Fruit fly (Drosophila melanogaster) whole organism, embryonic: Measurements from ENCODE around the gene CG15212.

Experiments used
- Atf-2 ChIP-seq: fragments of 200-800 bp; sonication (Bioruptor generic); optimal IDR thresholded peaks from 2 replicates; lab custom pipeline; 2016; ENCODE audit warnings: missing biosample characterization, missing genetic modification characterization
- Bdp1 ChIP-seq: fragments of 200-800 bp; sonication (Bioruptor generic); optimal IDR thresholded peaks from 3 replicates; lab custom pipeline; 2016; ENCODE audit warnings: missing biosample characterization, missing genetic modification characterization
- CG10565 ChIP-seq: fragments of 200-800 bp; sonication (Bioruptor generic); optimal IDR thresholded peaks from 3 replicates; lab custom pipeline; 2016; ENCODE audit warnings: missing biosample characterization, mild to moderate bottlenecking, missing genetic modification characterization
- CG11560 ChIP-seq: fragments of 200-800 bp; sonication (Bioruptor generic); IDR thresholded peaks from 3 replicates; pipeline ENCODE4 v1.3.6; 2022; ENCODE audit warnings: missing biosample characterization, missing genetic modification characterization
- CG12219 ChIP-seq: fragments of 200-800 bp; sonication (Bioruptor generic); optimal IDR thresholded peaks from 3 replicates; lab custom pipeline; 2018; ENCODE audit warnings: missing biosample characterization, mild to moderate bottlenecking, missing genetic modification characterization
- CG1233 ChIP-seq: fragments of 200-800 bp; sonication (Bioruptor generic); optimal IDR thresholded peaks from 4 replicates; lab custom pipeline; 2018; ENCODE audit warnings: missing biosample characterization, mild to moderate bottlenecking, missing genetic modification characterization
- CG12744 ChIP-seq: fragments of 200-800 bp; sonication (Bioruptor generic); optimal IDR thresholded peaks from 2 replicates; lab custom pipeline; 2016; ENCODE audit warnings: missing biosample characterization, missing genetic modification characterization
- CG14014 ChIP-seq: fragments of 200-800 bp; sonication (Bioruptor generic); IDR thresholded peaks from 2 replicates; pipeline ENCODE4 v1.3.6; 2022; ENCODE audit warnings: missing biosample characterization, missing genetic modification characterization
- CG15514 ChIP-seq: fragments of 200-800 bp; sonication (Bioruptor generic); optimal IDR thresholded peaks from 3 replicates; lab custom pipeline; 2017; ENCODE audit warnings: missing biosample characterization, missing genetic modification characterization, mild to moderate bottlenecking, moderate library complexity, missing genetic modification reagents
- CG1603 ChIP-seq: fragments of 200-800 bp; sonication (Bioruptor generic); optimal IDR thresholded peaks from 2 replicates; lab custom pipeline; 2019; ENCODE audit warnings: missing biosample characterization, mild to moderate bottlenecking, missing genetic modification characterization, moderate library complexity
- CG1647 ChIP-seq: fragments of 200-800 bp; sonication (Bioruptor generic); optimal IDR thresholded peaks from 3 replicates; lab custom pipeline; 2016; ENCODE audit warnings: missing biosample characterization, missing genetic modification characterization
- CG16863 ChIP-seq: fragments of 200-800 bp; sonication (Bioruptor generic); optimal IDR thresholded peaks from 3 replicates; lab custom pipeline; 2016; ENCODE audit warnings: missing biosample characterization, missing genetic modification characterization
- CG2712 ChIP-seq: fragments of 200-800 bp; optimal IDR thresholded peaks from 3 replicates; lab custom pipeline; 2019; ENCODE audit warnings: missing biosample characterization, mild to moderate bottlenecking, missing genetic modification characterization, moderate library complexity
- CG3726 ChIP-seq: fragments of 200-800 bp; sonication (Bioruptor generic); IDR thresholded peaks from 3 replicates; pipeline ENCODE4, ENCODE4 v1.3.6; 2022; ENCODE audit warnings: missing biosample characterization, missing genetic modification characterization
- CG4404 ChIP-seq: fragments of 200-800 bp; sonication (Bioruptor generic); IDR thresholded peaks from 2 replicates; pipeline ENCODE4 v1.3.6; 2022; ENCODE audit warnings: missing biosample characterization, missing genetic modification characterization
- CG4424 ChIP-seq: fragments of 200-800 bp; sonication (Bioruptor generic); optimal IDR thresholded peaks from 3 replicates; lab custom pipeline; 2016; ENCODE audit warnings: missing biosample characterization, missing genetic modification characterization
- CG4730 ChIP-seq: fragments of 200-800 bp; sonication (Bioruptor generic); IDR thresholded peaks from 2 replicates; pipeline ENCODE4 v1.3.6; 2022; ENCODE audit warnings: missing biosample characterization, missing genetic modification characterization
- CG9932 ChIP-seq: fragments of 200-800 bp; sonication (Bioruptor generic); IDR thresholded peaks from 2 replicates; pipeline ENCODE4 v1.3.6; 2022; ENCODE audit warnings: missing biosample characterization, missing genetic modification characterization
- CkIIα-i1 ChIP-seq: fragments of 200-800 bp; sonication (Bioruptor generic); IDR thresholded peaks from 2 replicates; pipeline ENCODE4 v1.3.6; 2022; ENCODE audit warnings: missing biosample characterization, missing genetic modification characterization
- CoRest ChIP-seq: fragments of 200-800 bp; sonication (Bioruptor generic); optimal IDR thresholded peaks from 3 replicates; lab custom pipeline; 2018; ENCODE audit warnings: missing biosample characterization, mild to moderate bottlenecking, missing genetic modification characterization, moderate library complexity
- D19A ChIP-seq: fragments of 200-800 bp; optimal IDR thresholded peaks from 3 replicates; lab custom pipeline; 2019; ENCODE audit warnings: missing biosample characterization, mild to moderate bottlenecking, missing genetic modification characterization, moderate library complexity
- Dad ChIP-seq: fragments of 200-800 bp; sonication (Bioruptor generic); optimal IDR thresholded peaks from 3 replicates; lab custom pipeline; 2016; ENCODE audit warnings: missing biosample characterization, missing genetic modification characterization
- Dip2 ChIP-seq: fragments of 200-800 bp; sonication (Bioruptor generic); IDR thresholded peaks from 2 replicates; pipeline ENCODE4 v1.3.6; 2022; ENCODE audit warnings: missing biosample characterization, missing genetic modification characterization
- Doc3 ChIP-seq: fragments of 200-800 bp; sonication (Bioruptor generic); IDR thresholded peaks from 3 replicates; pipeline ENCODE4 v1.3.6; 2022; ENCODE audit warnings: missing biosample characterization, missing genetic modification characterization; ENCODE audit not compliant: partially characterized antibody
- E2f1 ChIP-seq: fragments of 200-800 bp; sonication (Bioruptor generic); IDR thresholded peaks from 2 replicates; pipeline ENCODE4 v1.3.6; 2022; ENCODE audit warnings: missing biosample characterization, missing genetic modification characterization
- Elba2 ChIP-seq: fragments of 200-800 bp; sonication (Bioruptor generic); optimal IDR thresholded peaks from 3 replicates; lab custom pipeline; 2016; ENCODE audit warnings: missing biosample characterization, missing genetic modification characterization
- Ets97D ChIP-seq: fragments of 200-800 bp; sonication (Bioruptor generic); optimal IDR thresholded peaks from 3 replicates; lab custom pipeline; 2016; ENCODE audit warnings: missing biosample characterization, missing genetic modification characterization
- GATAe ChIP-seq: fragments of 200-800 bp; sonication (Bioruptor generic); conservative IDR thresholded peaks from 2 replicates; pipeline ENCODE4 v1.3.6; 2022; ENCODE audit warnings: missing biosample characterization, missing genetic modification characterization
- HLH4C ChIP-seq: fragments of 200-800 bp; sonication (Bioruptor generic); IDR thresholded peaks from 3 replicates; pipeline ENCODE4 v1.3.6; 2022; ENCODE audit warnings: missing biosample characterization, missing genetic modification characterization; ENCODE audit not compliant: partially characterized antibody
- HLH54F ChIP-seq: fragments of 200-800 bp; sonication (Bioruptor generic); optimal IDR thresholded peaks from 3 replicates; lab custom pipeline; 2016; ENCODE audit warnings: missing biosample characterization, missing genetic modification characterization
- Hand ChIP-seq: fragments of 200-800 bp; sonication (Bioruptor generic); optimal IDR thresholded peaks from 2 replicates; lab custom pipeline; 2017; ENCODE audit warnings: mild to moderate bottlenecking, missing biosample characterization, missing genetic modification reagents, missing genetic modification characterization
- HmgZ ChIP-seq: fragments of 200-800 bp; sonication (Bioruptor generic); optimal IDR thresholded peaks from 2 replicates; lab custom pipeline; 2018; ENCODE audit warnings: missing biosample characterization, mild to moderate bottlenecking, missing genetic modification characterization
- Hr78 ChIP-seq, 2 experiments: fragments of 200-800 bp in 1 of 2; fragments of >200 bp in 1 of 2; sonication (Bioruptor generic) in 1 of 2; optimal IDR thresholded peaks; 2 replicates each; lab custom pipeline; 2017 to 2019; ENCODE audit warnings: missing biosample characterization in 2 of 2, missing genetic modification characterization in 2 of 2, mild to moderate bottlenecking in 1 of 2, moderate library complexity in 1 of 2
- Lpt ChIP-seq: fragments of >200 bp; optimal IDR thresholded peaks from 2 replicates; lab custom pipeline; 2018; ENCODE audit warnings: missing biosample characterization, missing genetic modification characterization
- Max ChIP-seq: fragments of 200-800 bp; sonication (Bioruptor generic); optimal IDR thresholded peaks from 2 replicates; lab custom pipeline; 2016; ENCODE audit warnings: missing biosample characterization, mild to moderate bottlenecking, missing genetic modification characterization
- NC2β ChIP-seq: fragments of 200-800 bp; sonication (Bioruptor generic); optimal IDR thresholded peaks from 2 replicates; lab custom pipeline; 2016; ENCODE audit warnings: missing biosample characterization, missing genetic modification characterization
- bowl ChIP-seq: fragments of 200-800 bp; sonication (Bioruptor generic); IDR thresholded peaks from 2 replicates; pipeline ENCODE4 v1.3.6; 2022; ENCODE audit warnings: missing biosample characterization, missing genetic modification characterization
- btn ChIP-seq: fragments of 200-800 bp; sonication (Bioruptor generic); optimal IDR thresholded peaks from 2 replicates; lab custom pipeline; 2016; ENCODE audit warnings: missing biosample characterization, missing genetic modification characterization
- chm ChIP-seq: fragments of 200-800 bp; sonication (Bioruptor generic); IDR thresholded peaks from 2 replicates; pipeline ENCODE4 v1.3.6; 2022; ENCODE audit warnings: missing biosample characterization, missing genetic modification characterization
- fd102C ChIP-seq: fragments of 200-800 bp; sonication (Bioruptor generic); optimal IDR thresholded peaks from 2 replicates; lab custom pipeline; 2018; ENCODE audit warnings: missing biosample characterization, mild to moderate bottlenecking, missing genetic modification characterization, moderate library complexity
- gem ChIP-seq: fragments of 200-800 bp; sonication (Bioruptor generic); optimal IDR thresholded peaks from 2 replicates; lab custom pipeline; 2019; ENCODE audit warnings: missing biosample characterization, mild to moderate bottlenecking, missing genetic modification characterization, moderate library complexity
- ham ChIP-seq: fragments of 200-800 bp; sonication (Bioruptor generic); IDR thresholded peaks from 2 replicates; pipeline ENCODE4 v1.3.6; 2022; ENCODE audit warnings: missing biosample characterization, missing genetic modification characterization
- ind ChIP-seq: fragments of 200-800 bp; sonication (Bioruptor generic); optimal IDR thresholded peaks from 3 replicates; lab custom pipeline; 2016; ENCODE audit warnings: missing biosample characterization, missing genetic modification characterization
- inv ChIP-seq: fragments of 200-800 bp; sonication (Bioruptor generic); IDR thresholded peaks from 2 replicates; pipeline ENCODE4 v1.3.6; 2022; ENCODE audit warnings: missing biosample characterization, missing genetic modification characterization; ENCODE audit not compliant: partially characterized antibody
- lola ChIP-seq, 3 experiments: fragments of >200 bp in 2 of 3; fragments of 200-800 bp in 1 of 3; sonication (Bioruptor generic) in 1 of 3; optimal IDR thresholded peaks; 2 replicates each; lab custom pipeline; 2017 to 2019; ENCODE audit warnings: missing biosample characterization in 3 of 3, missing genetic modification characterization in 3 of 3, mild to moderate bottlenecking in 1 of 3, moderate library complexity in 1 of 3
- otp ChIP-seq: fragments of 200-800 bp; sonication (Bioruptor generic); IDR thresholded peaks from 3 replicates; pipeline ENCODE4, ENCODE4 v1.3.6; 2022; ENCODE audit warnings: missing biosample characterization, missing genetic modification characterization
- slp2 ChIP-seq: fragments of 200-800 bp; sonication (Bioruptor generic); optimal IDR thresholded peaks from 2 replicates; lab custom pipeline; 2016; ENCODE audit warnings: missing biosample characterization, missing genetic modification characterization
- tgo ChIP-seq: fragments of 200-800 bp; sonication (Bioruptor generic); IDR thresholded peaks from 3 replicates; pipeline ENCODE4 v1.3.6; 2022; ENCODE audit warnings: missing biosample characterization, missing genetic modification characterization
- tna ChIP-seq: fragments of 200-800 bp; sonication (Bioruptor generic); IDR thresholded peaks from 2 replicates; pipeline ENCODE4 v1.3.6; 2022; ENCODE audit warnings: missing biosample characterization, missing genetic modification characterization; ENCODE audit not compliant: partially characterized antibody
- twi ChIP-seq: fragments of 200-800 bp; optimal IDR thresholded peaks from 2 replicates; lab custom pipeline; 2019; ENCODE audit warnings: missing biosample characterization, mild to moderate bottlenecking, missing genetic modification characterization, moderate library complexity
- unc-4 ChIP-seq: fragments of 200-800 bp; sonication (Bioruptor generic); IDR thresholded peaks from 2 replicates; pipeline ENCODE4 v1.3.6; 2022; ENCODE audit warnings: missing biosample characterization, missing genetic modification characterization; ENCODE audit not compliant: partially characterized antibody

The CG15212 gene

DNA sequence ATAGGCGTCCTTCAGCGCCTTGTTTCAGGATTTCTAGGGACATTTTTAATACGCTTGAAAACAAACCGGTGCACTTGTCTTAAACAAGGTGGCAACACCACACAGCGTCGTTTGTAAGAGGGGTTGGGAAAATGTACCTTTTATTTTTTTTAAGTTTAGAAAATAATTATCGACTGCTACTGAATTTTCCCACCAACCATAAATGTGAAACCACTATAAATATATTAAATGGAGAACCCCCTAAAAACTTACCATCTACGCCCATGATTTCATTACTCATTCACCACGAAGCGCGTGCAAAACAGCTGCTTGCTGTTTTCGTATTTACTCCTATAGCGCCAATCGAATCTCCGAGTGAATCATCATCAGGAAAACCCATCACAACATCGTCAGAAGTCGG lies 8.0 kb downstream of the CG15212 start, which contains the start of the genes Tcs5 and CHMP2B (continued):
- TF ChIP-seq lola (GFP tag; optimal IDR thresholded peaks at IDR 0.05; lab: Kevin White, UChicago) = peak in 1 of 3 experiments; percentile 100
- peak; percentile 99 for TF ChIP-seq bowl (GFP tag; lab: Robert Waterston, UW)
- TF ChIP-seq CG9932 (GFP tag; lab: Robert Waterston, UW) = peak; percentile 100
- peak; percentile 100 for TF ChIP-seq E2f1 (GFP tag; lab: Robert Waterston, UW)
- peak; percentile 100 for TF ChIP-seq CG12744 (GFP tag; lab: Kevin White, UChicago)
- peak; percentile 97 for TF ChIP-seq D19A (tag; lab: Kevin White, UChicago)
- peak; percentile 100 for TF ChIP-seq CoRest
- TF ChIP-seq CG11560 (tag; lab: Robert Waterston, UW) = peak; percentile 97
- peak; percentile 100 for TF ChIP-seq Max (GFP tag; lab: Kevin White, UChicago)
- peak; percentile 100 for TF ChIP-seq gem
- TF ChIP-seq ind (GFP tag; lab: Kevin White, UChicago) = peak; percentile 100
- TF ChIP-seq GATAe (GFP tag; lab: Robert Waterston, UW) = peak; percentile 100
- TF ChIP-seq CG4424 (GFP tag; lab: Kevin White, UChicago) = peak; percentile 100
- TF ChIP-seq Lpt (GFP tag; lab: Kevin White, UChicago) = no peak
- peak; percentile 98 for TF ChIP-seq fd102C (GFP tag; lab: Kevin White, UChicago)
- peak; percentile 99 for TF ChIP-seq Atf-2 (GFP tag; lab: Kevin White, UChicago)
- no peak for TF ChIP-seq HLH4C (GFP tag; lab: Robert Waterston, UW)
- peak; percentile 85 for TF ChIP-seq Ets97D (GFP tag; lab: Kevin White, UChicago)
- TF ChIP-seq Hand (GFP tag; lab: Kevin White, UChicago) = peak; percentile 98
- TF ChIP-seq inv (GFP tag; lab: Robert Waterston, UW) = no peak; the same call in 1 of the 2 replicates
- TF ChIP-seq unc-4 (GFP tag; lab: Robert Waterston, UW) = no peak
- peak; percentile 99 for TF ChIP-seq twi (tag; lab: Kevin White, UChicago)
- TF ChIP-seq CG1647 = peak; percentile 100
- peak; percentile 99 for TF ChIP-seq CkIIα-i1 (GFP tag; lab: Robert Waterston, UW)
- TF ChIP-seq CG12219 = peak; percentile 99
- TF ChIP-seq Dip2 = peak; percentile 85
- peak; percentile 99 for TF ChIP-seq ham
- peak; percentile 100 for TF ChIP-seq slp2 (GFP tag; lab: Kevin White, UChicago)
- peak; percentile 99 for TF ChIP-seq btn (GFP tag; lab: Kevin White, UChicago)
- peak; percentile 100 for TF ChIP-seq CG4730
- TF ChIP-seq CG14014 = peak; percentile 100
- no peak for TF ChIP-seq Doc3 (GFP tag; lab: Robert Waterston, UW)
- TF ChIP-seq CG10565 (GFP tag; lab: Kevin White, UChicago) = peak; percentile 98
- TF ChIP-seq otp (GFP tag; lab: Robert Waterston, UW) = peak; percentile 100
- TF ChIP-seq CG1233 (GFP tag; lab: Kevin White, UChicago) = peak; percentile 100
- peak; percentile 100 for TF ChIP-seq chm
- TF ChIP-seq Dad (GFP tag; lab: Kevin White, UChicago) = peak; percentile 98
- peak; percentile 99 for TF ChIP-seq CG1603 (tag; lab: Kevin White, UChicago)
- TF ChIP-seq HLH54F (GFP tag; lab: Kevin White, UChicago) = peak; percentile 100
- peak in 1 of 2 experiments; percentile 95 for TF ChIP-seq Hr78 (GFP tag; optimal IDR thresholded peaks at IDR 0.05; lab: Kevin White, UChicago)
- TF ChIP-seq CG16863 = peak; percentile 99
- peak; percentile 100 for TF ChIP-seq CG4404 (GFP tag; lab: Robert Waterston, UW)
- TF ChIP-seq tgo (GFP tag; lab: Robert Waterston, UW) = peak; percentile 100
- TF ChIP-seq Elba2 (GFP tag; lab: Kevin White, UChicago) = peak; percentile 99
- TF ChIP-seq HmgZ = peak; percentile 100
- TF ChIP-seq NC2β (GFP tag; lab: Kevin White, UChicago) = peak; percentile 99
- TF ChIP-seq Bdp1 (GFP tag; lab: Kevin White, UChicago) = peak; percentile 96
- TF ChIP-seq CG3726 (GFP tag; lab: Robert Waterston, UW) = peak; percentile 100
- TF ChIP-seq tna (GFP tag; lab: Robert Waterston, UW) = no peak
- peak; percentile 96 for TF ChIP-seq CG15514 (GFP tag; lab: Kevin White, UChicago)
- TF ChIP-seq CG2712 (tag; lab: Kevin White, UChicago) = peak; percentile 98
